Worm (Caenorhabditis elegans): Measurements from ENCODE around the gene enri-2.

DNA sequence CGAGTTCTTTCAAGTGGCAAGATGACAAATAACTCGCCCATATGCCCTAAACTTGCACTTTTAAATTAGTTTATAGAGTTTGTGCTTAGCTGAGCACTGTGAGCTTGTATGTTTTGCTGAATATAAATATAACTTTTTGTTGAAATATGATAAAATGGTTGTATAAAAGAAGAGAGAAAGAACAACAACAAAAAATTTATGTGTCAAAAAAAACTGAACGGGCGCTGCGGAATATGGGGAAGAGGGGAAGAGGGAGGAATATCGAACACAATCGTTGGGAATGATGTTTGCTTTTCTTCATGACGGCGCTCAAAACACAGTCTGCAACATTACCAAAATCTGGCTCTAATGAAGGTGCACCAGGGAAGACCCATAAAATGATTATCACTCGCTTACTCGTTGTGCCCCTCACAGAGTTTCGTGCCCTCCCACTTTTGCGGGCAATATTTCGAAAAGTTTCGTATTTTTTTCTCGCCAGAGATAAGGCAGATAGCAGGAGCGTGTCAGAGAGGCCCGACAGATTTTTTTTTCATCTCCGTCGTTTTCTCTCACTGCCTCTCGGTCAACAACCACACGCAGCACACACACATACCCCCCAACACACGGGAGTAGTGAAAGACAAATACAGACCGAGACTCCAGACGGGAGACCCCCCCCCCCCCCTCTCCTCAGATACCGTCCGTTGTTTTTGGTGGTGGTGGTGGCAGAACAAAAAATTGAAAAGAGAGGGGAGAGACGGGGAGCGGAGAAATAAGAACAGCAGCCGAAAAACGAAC, 39.9 kb upstream of the enri-2 start:
- TF ChIP-seq M03D4.4 (tag; optimal IDR thresholded peaks at IDR 0.05): peak; percentile 52
- TF ChIP-seq mep-1 (tag; optimal IDR thresholded peaks at IDR 0.05): no peak
- TF ChIP-seq nhr-12 (tag; optimal IDR thresholded peaks at IDR 0.05): no peak
- TF ChIP-seq pha-4 (tag; optimal IDR thresholded peaks at IDR 0.05): no peak
- no peak for TF ChIP-seq elt-1 (tag; optimal IDR thresholded peaks at IDR 0.05; ENCODE audit: borderline replicate concordance, insufficient read depth)
- no peak for TF ChIP-seq ces-1 (GFP tag; optimal IDR thresholded peaks at IDR 0.05)
- TF ChIP-seq drap-1 (GFP tag; optimal IDR thresholded peaks at IDR 0.05): no peak
- peak; percentile 10 for TF ChIP-seq cnd-1 (tag; optimal IDR thresholded peaks at IDR 0.05)
- TF ChIP-seq hlh-1 (tag; optimal IDR thresholded peaks at IDR 0.05): no peak
- no peak for TF ChIP-seq lsy-2 (tag; optimal IDR thresholded peaks at IDR 0.05)
- no peak for TF ChIP-seq tbx-8 (GFP tag; optimal IDR thresholded peaks at IDR 0.05)
- TF ChIP-seq unc-62 (GFP tag; optimal IDR thresholded peaks at IDR 0.05): no peak
- TF ChIP-seq sptf-1 (tag; optimal IDR thresholded peaks at IDR 0.05): no peak

All from whole organism, mixed stage, embryonic.